Worm (Caenorhabditis elegans): Measurements from ENCODE around the gene arrd-9.

The arrd-9 gene

ce11 chrII:12494067-12494477 lies 13.4 kb upstream of the arrd-9 start:
- TF ChIP-seq fkh-2 (tag; optimal IDR thresholded peaks at IDR 0.05) (no peak), unc-39 (tag; optimal IDR thresholded peaks at IDR 0.05) (no peak), nhr-11 (tag; optimal IDR thresholded peaks at IDR 0.05) (no peak), nhr-12 (tag; optimal IDR thresholded peaks at IDR 0.05) (no peak), elt-2 (tag; optimal IDR thresholded peaks at IDR 0.05) (no peak), mml-1 (tag; optimal IDR thresholded peaks at IDR 0.05) (no peak), ztf-4 (tag; optimal IDR thresholded peaks at IDR 0.05) (no peak), skn-1 (tag; optimal IDR thresholded peaks at IDR 0.05) (no peak), unc-62 (GFP tag; optimal IDR thresholded peaks at IDR 0.05) (no peak), ceh-82 (tag; optimal IDR thresholded peaks at IDR 0.05) (no peak), jun-1 (tag; optimal IDR thresholded peaks at IDR 0.05) (no peak), lin-15B (tag; optimal IDR thresholded peaks at IDR 0.05) (no peak), egl-27 (tag; optimal IDR thresholded peaks at IDR 0.05) (no peak), aly-2 (tag; optimal IDR thresholded peaks at IDR 0.05) (no peak), hmg-11 (tag; optimal IDR thresholded peaks at IDR 0.05) (no peak), ama-1 (optimal IDR thresholded peaks at IDR 0.05) (no peak)

ce11 chrII:12491936-12492335 lies 11.2 kb upstream of the arrd-9 start, which contains the start of gene srz-6:
Gene srz-6, plus strand, starts transcription at chrII:12492236.
- TF ChIP-seq mml-1 (tag; optimal IDR thresholded peaks at IDR 0.05): no peak

- TF ChIP-seq pha-4 (tag; optimal IDR thresholded peaks at IDR 0.05): no peak
- TF ChIP-seq ceh-28 (tag; optimal IDR thresholded peaks at IDR 0.05): no peak
- no peak for TF ChIP-seq egl-5 (tag; optimal IDR thresholded peaks at IDR 0.05)
- no peak for TF ChIP-seq tbx-2 (tag; optimal IDR thresholded peaks at IDR 0.05)
- TF ChIP-seq nhr-67 (tag; optimal IDR thresholded peaks at IDR 0.05): no peak
These were observed 9.2 kb upstream of the arrd-9 start, which contains the start of gene T21B4.15 for ce11 chrII:12489903-12490302. Gene T21B4.15, plus strand, starts transcription at chrII:12490203.

ce11 chrII:12488810-12489209 lies 8.1 kb upstream of the arrd-9 start:
- no peak for TF ChIP-seq nhr-11 (tag; optimal IDR thresholded peaks at IDR 0.05)
- no peak for TF ChIP-seq ceh-9 (tag; optimal IDR thresholded peaks at IDR 0.05)
- TF ChIP-seq zag-1 (tag; optimal IDR thresholded peaks at IDR 0.05): no peak
- no peak for TF ChIP-seq ztf-11 (tag; optimal IDR thresholded peaks at IDR 0.05)
- TF ChIP-seq elt-2 (tag; optimal IDR thresholded peaks at IDR 0.05): no peak
- TF ChIP-seq ama-1 (optimal IDR thresholded peaks at IDR 0.05): no peak
- TF ChIP-seq ceh-82 (tag; optimal IDR thresholded peaks at IDR 0.05): no peak
- TF ChIP-seq fkh-2 (tag; optimal IDR thresholded peaks at IDR 0.05): no peak
- no peak for TF ChIP-seq fos-1 (tag; optimal IDR thresholded peaks at IDR 0.05)
- no peak for TF ChIP-seq egl-27 (tag; optimal IDR thresholded peaks at IDR 0.05)
- no peak for TF ChIP-seq nfya-1 (tag; optimal IDR thresholded peaks at IDR 0.05; ENCODE audit: insufficient read depth)
- no peak for TF ChIP-seq ceh-28 (tag; optimal IDR thresholded peaks at IDR 0.05)
- TF ChIP-seq aly-2 (tag; optimal IDR thresholded peaks at IDR 0.05): no peak
- TF ChIP-seq mml-1 (tag; optimal IDR thresholded peaks at IDR 0.05): no peak
- TF ChIP-seq nhr-77 (tag; optimal IDR thresholded peaks at IDR 0.05): no peak

ce11 chrII:12485060-12485459 lies 4.3 kb upstream of the arrd-9 start, which contains the start of gene F15A4.10:
Gene F15A4.10, minus strand, starts transcription at chrII:12485160.
- TF ChIP-seq nhr-77 (tag; optimal IDR thresholded peaks at IDR 0.05): no peak
- no peak for TF ChIP-seq sea-2 (GFP tag; optimal IDR thresholded peaks at IDR 0.05)
- TF ChIP-seq nhr-25 (tag; optimal IDR thresholded peaks at IDR 0.05): no peak
- TF ChIP-seq mml-1 (tag; optimal IDR thresholded peaks at IDR 0.05): no peak
- no peak for TF ChIP-seq tbx-2 (tag; optimal IDR thresholded peaks at IDR 0.05)
- TF ChIP-seq nhr-28 (tag; optimal IDR thresholded peaks at IDR 0.05): no peak
- TF ChIP-seq zag-1 (tag; optimal IDR thresholded peaks at IDR 0.05): no peak

- TF ChIP-seq pqm-1 (tag; optimal IDR thresholded peaks at IDR 0.05): no peak
- no peak for TF ChIP-seq skn-1 (tag; optimal IDR thresholded peaks at IDR 0.05)
- TF ChIP-seq mdl-1 (tag; optimal IDR thresholded peaks at IDR 0.05): no peak
- no peak for TF ChIP-seq elt-3 (tag; optimal IDR thresholded peaks at IDR 0.05)
- no peak for TF ChIP-seq aly-2 (tag; optimal IDR thresholded peaks at IDR 0.05)
- no peak for TF ChIP-seq nhr-76 (tag; optimal IDR thresholded peaks at IDR 0.05)
- TF ChIP-seq lin-15B (tag; optimal IDR thresholded peaks at IDR 0.05): no peak
- no peak for TF ChIP-seq nhr-237 (tag; optimal IDR thresholded peaks at IDR 0.05)
- TF ChIP-seq elt-2 (tag; optimal IDR thresholded peaks at IDR 0.05): no peak
- no peak for TF ChIP-seq ztf-4 (tag; optimal IDR thresholded peaks at IDR 0.05)
- TF ChIP-seq pha-4 (tag; optimal IDR thresholded peaks at IDR 0.05): no peak
- TF ChIP-seq nhr-11 (tag; optimal IDR thresholded peaks at IDR 0.05): no peak
- TF ChIP-seq snpc-4 (tag; optimal IDR thresholded peaks at IDR 0.05): no peak
- no peak for TF ChIP-seq unc-62 (GFP tag; optimal IDR thresholded peaks at IDR 0.05)
- TF ChIP-seq nhr-43 (tag; optimal IDR thresholded peaks at IDR 0.05; ENCODE audit: poor library complexity, severe bottlenecking): no peak
- no peak for TF ChIP-seq zag-1 (tag; optimal IDR thresholded peaks at IDR 0.05)
- TF ChIP-seq ceh-16 (tag; optimal IDR thresholded peaks at IDR 0.05): no peak
These were observed 1.9 kb upstream of the arrd-9 start, which contains the start of gene fbxb-102 for ce11 chrII:12482622-12483021. Gene fbxb-102, plus strand, starts transcription at chrII:12482922.
